Worm (Caenorhabditis elegans) whole organism, L1 larva: ENCODE measurements around the gene B0507.9.

Source experiments
- ceh-82 ChIP-seq, 3 experiments: fragments of 150-350 bp in 1 of 3; sonication (generic microtip) in 2 of 3; optimal IDR thresholded peaks; 2 replicates each; lab custom pipeline; 2014 to 2017; ENCODE audit warnings: missing biosample characterization in 3 of 3, missing genetic modification characterization in 3 of 3
- ces-1 ChIP-seq: fragments of 150-350 bp; optimal IDR thresholded peaks from 2 replicates; lab custom pipeline; 2014; ENCODE audit warnings: missing biosample characterization, missing genetic modification reagents, missing genetic modification characterization
- fkh-8 ChIP-seq: sonication (generic microtip); optimal IDR thresholded peaks from 2 replicates; lab custom pipeline; 2016; ENCODE audit warnings: mild to moderate bottlenecking, missing genetic modification characterization, missing compliant biosample characterization
- lin-15B ChIP-seq: fragments of 150-350 bp; sonication (generic microtip); optimal IDR thresholded peaks from 3 replicates; lab custom pipeline; 2014; ENCODE audit warnings: missing biosample characterization, missing genetic modification characterization
- swsn-7 ChIP-seq: sonication (generic microtip); optimal IDR thresholded peaks from 2 replicates; lab custom pipeline; 2016; ENCODE audit warnings: missing genetic modification characterization, missing compliant biosample characterization
- unc-86 ChIP-seq: sonication (generic microtip); optimal IDR thresholded peaks from 2 replicates; lab custom pipeline; 2016; ENCODE audit warnings: missing genetic modification characterization, missing compliant biosample characterization

- TF ChIP-seq swsn-7 (tag; lab: Kevin White, UChicago) (no peak), lin-15B (no peak), ceh-82 (tag; optimal IDR thresholded peaks at IDR 0.05; lab: Kevin White, UChicago) (no peak), fkh-8 (no peak), ces-1 (GFP tag; lab: Kevin White, UChicago) (no peak), unc-86 (no peak)
These were observed 34.8 kb downstream of the B0507.9 start for ce11 chrV:8730991-8731390.
